Worm (Caenorhabditis elegans): ENCODE measurements around the gene emb-27.

The emb-27 gene

DNA sequence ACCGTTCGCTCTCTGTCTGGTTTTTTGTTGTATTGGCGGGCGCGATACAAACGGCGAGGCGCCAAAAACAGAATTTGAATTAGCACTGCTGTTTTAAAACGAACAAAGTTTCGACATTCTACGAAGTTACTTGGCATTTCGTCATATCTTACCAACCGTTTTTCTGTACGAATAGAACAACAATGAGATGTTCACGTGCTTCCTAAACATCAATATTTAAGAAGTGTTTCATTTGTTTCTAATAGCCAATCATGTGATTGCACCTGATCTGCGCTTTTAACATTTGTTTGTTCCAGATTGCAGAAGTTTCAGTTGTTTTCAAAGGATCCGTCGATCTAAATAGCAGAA, 33.0 kb downstream of the emb-27 start:
- TF ChIP-seq ceh-16 (tag; optimal IDR thresholded peaks at IDR 0.05): no peak
- TF ChIP-seq nhr-25 (tag; optimal IDR thresholded peaks at IDR 0.05): no peak
- TF ChIP-seq snpc-4 (tag; optimal IDR thresholded peaks at IDR 0.05): no peak
- no peak for TF ChIP-seq zag-1 (tag; optimal IDR thresholded peaks at IDR 0.05)
- no peak for TF ChIP-seq nhr-11 (tag; optimal IDR thresholded peaks at IDR 0.05)
- peak; percentile 29 for TF ChIP-seq sem-4 (tag; optimal IDR thresholded peaks at IDR 0.05)
- TF ChIP-seq nhr-77 (tag; optimal IDR thresholded peaks at IDR 0.05): no peak
- TF ChIP-seq crh-2 (tag; optimal IDR thresholded peaks at IDR 0.05): no peak
- TF ChIP-seq lin-39 (tag; optimal IDR thresholded peaks at IDR 0.05): no peak
- TF ChIP-seq nhr-129 (tag; optimal IDR thresholded peaks at IDR 0.05): peak; percentile 10

DNA sequence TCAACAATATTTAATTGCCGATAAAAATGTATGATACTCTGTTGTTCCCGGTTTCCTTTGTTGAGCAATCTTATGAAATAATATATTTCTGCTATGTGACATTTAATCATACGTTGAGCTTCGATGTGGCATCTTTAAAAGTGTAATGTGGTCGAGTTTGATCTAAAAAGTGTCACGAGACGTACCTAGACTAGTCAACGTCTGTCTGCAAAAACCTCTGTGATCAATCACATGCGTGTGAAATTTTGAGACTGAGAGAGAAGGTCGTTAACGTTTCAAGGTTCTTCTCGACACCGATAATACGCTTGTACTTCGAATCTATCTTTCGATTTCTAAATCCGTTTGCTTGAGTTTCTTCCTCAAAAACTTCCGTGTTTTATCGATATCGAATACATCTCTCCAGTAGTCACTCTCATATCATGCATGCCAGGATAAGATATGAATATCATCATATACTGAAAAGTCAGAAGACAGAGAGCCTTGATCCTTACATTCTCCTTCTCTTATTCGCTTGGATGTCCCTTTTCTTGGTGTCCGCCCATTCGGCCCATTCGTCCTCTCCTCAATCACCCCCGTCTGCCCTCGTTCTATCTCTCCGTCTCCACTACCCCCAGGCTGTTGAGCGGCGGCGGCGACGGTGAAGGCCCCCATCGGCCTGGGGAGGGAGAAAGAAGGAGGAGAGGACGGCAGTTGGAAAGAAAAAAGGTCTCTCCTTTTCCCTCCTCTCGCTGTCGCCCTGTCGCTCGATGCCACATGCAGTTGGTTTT, 33.5 kb downstream of the emb-27 start:
- TF ChIP-seq unc-39 (tag; optimal IDR thresholded peaks at IDR 0.05) (no peak), nhr-129 (tag; optimal IDR thresholded peaks at IDR 0.05) (peak; percentile 99), elt-1 (tag; optimal IDR thresholded peaks at IDR 0.05) (no peak), C34F6.9 (tag; optimal IDR thresholded peaks at IDR 0.05) (peak; percentile 45), nhr-25 (tag; optimal IDR thresholded peaks at IDR 0.05) (peak; percentile 92), nhr-6 (tag; optimal IDR thresholded peaks at IDR 0.05) (peak; percentile 84), peb-1 (tag; optimal IDR thresholded peaks at IDR 0.05) (no peak), ceh-16 (tag; optimal IDR thresholded peaks at IDR 0.05) (peak; percentile 58), egl-27 (tag; optimal IDR thresholded peaks at IDR 0.05) (peak; percentile 20), crh-2 (tag; optimal IDR thresholded peaks at IDR 0.05) (peak; percentile 81), unc-62 (GFP tag; optimal IDR thresholded peaks at IDR 0.05) (peak; percentile 36), nhr-10 (tag; optimal IDR thresholded peaks at IDR 0.05) (no peak), nhr-77 (tag; optimal IDR thresholded peaks at IDR 0.05) (no peak), sma-9 (GFP tag; optimal IDR thresholded peaks at IDR 0.05) (peak; percentile 95), sma-9 (tag; optimal IDR thresholded peaks at IDR 0.05) (no peak), lin-11 (tag; optimal IDR thresholded peaks at IDR 0.05) (no peak), unc-55 (GFP tag; optimal IDR thresholded peaks at IDR 0.05) (peak; percentile 44), lin-39 (tag; optimal IDR thresholded peaks at IDR 0.05) (no peak), nhr-12 (tag; optimal IDR thresholded peaks at IDR 0.05) (no peak), nhr-11 (tag; optimal IDR thresholded peaks at IDR 0.05) (no peak), lsy-2 (tag; optimal IDR thresholded peaks at IDR 0.05) (peak; percentile 34 to 44), aly-2 (tag; optimal IDR thresholded peaks at IDR 0.05) (no peak), F13H6.1 (tag; optimal IDR thresholded peaks at IDR 0.05) (peak; percentile 64), nhr-21 (tag; optimal IDR thresholded peaks at IDR 0.05) (peak; percentile 63), sem-4 (tag; optimal IDR thresholded peaks at IDR 0.05) (peak; percentile 56), fos-1 (tag; optimal IDR thresholded peaks at IDR 0.05) (peak; percentile 29), elt-3 (tag; optimal IDR thresholded peaks at IDR 0.05) (no peak), nhr-237 (tag; optimal IDR thresholded peaks at IDR 0.05) (no peak), ztf-1 (GFP tag; conservative IDR thresholded peaks at IDR 0.05) (no peak), R02D3.7 (tag; optimal IDR thresholded peaks at IDR 0.05) (no peak), ztf-11 (tag; optimal IDR thresholded peaks at IDR 0.05) (no peak), sma-3 (GFP tag; optimal IDR thresholded peaks at IDR 0.05) (peak; percentile 40), ztf-4 (tag; optimal IDR thresholded peaks at IDR 0.05) (peak; percentile 45), gmeb-1 (tag; optimal IDR thresholded peaks at IDR 0.05) (peak; percentile 26), blmp-1 (tag; optimal IDR thresholded peaks at IDR 0.05; ENCODE audit: insufficient read depth) (peak; percentile 6), lin-13 (GFP tag; optimal IDR thresholded peaks at IDR 0.05) (peak; percentile 1), snpc-4 (tag; optimal IDR thresholded peaks at IDR 0.05) (no peak), mab-5 (tag; optimal IDR thresholded peaks at IDR 0.05) (no peak)

DNA sequence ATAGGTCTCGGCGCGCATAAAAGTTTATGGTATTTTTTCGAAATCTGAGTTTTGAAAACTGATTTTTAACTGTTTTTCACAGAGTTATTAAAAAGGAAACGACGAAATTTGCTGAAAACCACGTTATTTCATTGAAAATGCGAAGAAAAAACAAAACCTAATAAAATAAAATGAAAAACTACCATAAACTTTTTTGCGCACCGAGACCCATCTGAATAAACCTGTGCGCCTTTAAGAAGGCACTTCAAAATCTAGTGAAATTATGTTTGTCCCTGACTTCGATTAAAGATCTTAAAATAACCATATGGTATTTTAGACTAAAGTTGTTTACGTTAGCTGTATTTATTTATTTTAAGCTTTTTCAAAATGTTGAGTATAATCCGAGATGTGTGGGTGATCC, 34.2 kb downstream of the emb-27 start:
- TF ChIP-seq lin-11 (tag; optimal IDR thresholded peaks at IDR 0.05) (no peak), lin-39 (tag; optimal IDR thresholded peaks at IDR 0.05) (no peak), elt-3 (tag; optimal IDR thresholded peaks at IDR 0.05) (no peak), snpc-4 (tag; optimal IDR thresholded peaks at IDR 0.05) (no peak), nhr-25 (tag; optimal IDR thresholded peaks at IDR 0.05) (no peak), ceh-16 (tag; optimal IDR thresholded peaks at IDR 0.05) (no peak), peb-1 (tag; optimal IDR thresholded peaks at IDR 0.05) (no peak), unc-55 (GFP tag; optimal IDR thresholded peaks at IDR 0.05) (no peak), zag-1 (tag; optimal IDR thresholded peaks at IDR 0.05) (no peak), dmd-4 (tag; optimal IDR thresholded peaks at IDR 0.05) (no peak), F13H6.1 (tag; optimal IDR thresholded peaks at IDR 0.05) (no peak), nhr-77 (tag; optimal IDR thresholded peaks at IDR 0.05) (no peak)

All from whole organism, L2 larva.